Worm (Caenorhabditis elegans) whole organism, L2 larva: ENCODE measurements around the gene Y46G5A.28.

Source experiments
- C34F6.9 ChIP-seq: fragments of 150-350 bp; optimal IDR thresholded peaks from 2 replicates; lab custom pipeline; 2014; ENCODE audit warnings: missing biosample characterization, missing genetic modification characterization
- F13H6.1 ChIP-seq: sonication (generic microtip); optimal IDR thresholded peaks from 2 replicates; lab custom pipeline; 2016; ENCODE audit warnings: missing genetic modification characterization, missing compliant biosample characterization
- R02D3.7 ChIP-seq: fragments of 150-350 bp; optimal IDR thresholded peaks from 2 replicates; lab custom pipeline; 2014; ENCODE audit warnings: missing biosample characterization, missing genetic modification characterization
- ZK546.5 ChIP-seq: sonication (generic microtip); optimal IDR thresholded peaks from 2 replicates; lab custom pipeline; 2017; ENCODE audit warnings: missing biosample characterization, missing genetic modification characterization
- alr-1 ChIP-seq: fragments of 150-350 bp; optimal IDR thresholded peaks from 2 replicates; lab custom pipeline; 2014; ENCODE audit warnings: missing biosample characterization, missing genetic modification characterization
- aly-2 ChIP-seq: fragments of 150-350 bp; optimal IDR thresholded peaks from 2 replicates; lab custom pipeline; 2014; ENCODE audit warnings: missing biosample characterization, missing genetic modification characterization
- ama-1 ChIP-seq: fragments of 150-350 bp; optimal IDR thresholded peaks from 2 replicates; lab custom pipeline; 2018; ENCODE audit warnings: inconsistent platforms
- blmp-1 ChIP-seq: sonication (generic microtip); optimal IDR thresholded peaks from 2 replicates; lab custom pipeline; 2017; ENCODE audit warnings: missing genetic modification characterization, mild to moderate bottlenecking, missing compliant biosample characterization, antibody characterized with exemption, moderate library complexity; ENCODE audit not compliant: insufficient read depth
- ceh-16 ChIP-seq: fragments of 150-350 bp; optimal IDR thresholded peaks from 2 replicates; lab custom pipeline; 2014; ENCODE audit warnings: missing biosample characterization, missing genetic modification characterization
- ceh-82 ChIP-seq: fragments of 150-350 bp; optimal IDR thresholded peaks from 2 replicates; lab custom pipeline; 2014; ENCODE audit warnings: missing biosample characterization, missing genetic modification characterization
- crh-2 ChIP-seq: sonication (generic microtip); optimal IDR thresholded peaks from 2 replicates; lab custom pipeline; 2017; ENCODE audit warnings: missing biosample characterization, missing genetic modification characterization
- egl-27 ChIP-seq: sonication (generic microtip); optimal IDR thresholded peaks from 3 replicates; lab custom pipeline; 2017; ENCODE audit warnings: missing biosample characterization, missing genetic modification reagents, missing genetic modification characterization
- elt-3 ChIP-seq: sonication (generic microtip); optimal IDR thresholded peaks from 2 replicates; lab custom pipeline; 2017; ENCODE audit warnings: missing biosample characterization, missing genetic modification characterization
- fos-1 ChIP-seq: fragments of 150-350 bp; optimal IDR thresholded peaks from 2 replicates; lab custom pipeline; 2014; ENCODE audit warnings: missing biosample characterization, missing genetic modification characterization
- lin-11 ChIP-seq: fragments of 150-350 bp; sonication (generic microtip); optimal IDR thresholded peaks from 2 replicates; lab custom pipeline; 2014; ENCODE audit warnings: missing biosample characterization, missing genetic modification characterization, inconsistent platforms, mixed read lengths
- lin-13 ChIP-seq: fragments of 150-350 bp; optimal IDR thresholded peaks from 2 replicates; lab custom pipeline; 2014; ENCODE audit warnings: missing biosample characterization, missing genetic modification reagents, missing genetic modification characterization
- lsy-2 ChIP-seq, 2 experiments: fragments of 150-350 bp in 1 of 2; sonication (generic microtip) in 1 of 2; optimal IDR thresholded peaks; 2 replicates each; lab custom pipeline; 2014 to 2017; ENCODE audit warnings: missing biosample characterization in 2 of 2, missing genetic modification characterization in 2 of 2
- mab-5 ChIP-seq: fragments of 150-350 bp; optimal IDR thresholded peaks from 2 replicates; lab custom pipeline; 2014; ENCODE audit warnings: missing biosample characterization, missing genetic modification characterization
- mdl-1 ChIP-seq, 2 experiments: fragments of 150-350 bp in 1 of 2; sonication (generic microtip) in 1 of 2; optimal IDR thresholded peaks; 2 replicates each; lab custom pipeline; 2017; ENCODE audit warnings: missing biosample characterization in 2 of 2, missing genetic modification characterization in 2 of 2
- nhr-11 ChIP-seq: fragments of 150-350 bp; optimal IDR thresholded peaks from 2 replicates; lab custom pipeline; 2014; ENCODE audit warnings: missing biosample characterization, missing genetic modification characterization
- nhr-129 ChIP-seq: fragments of 150-350 bp; optimal IDR thresholded peaks from 2 replicates; lab custom pipeline; 2014; ENCODE audit warnings: missing biosample characterization, missing genetic modification characterization
- nhr-21 ChIP-seq: fragments of 150-350 bp; optimal IDR thresholded peaks from 2 replicates; lab custom pipeline; 2014; ENCODE audit warnings: missing biosample characterization, missing genetic modification characterization
- nhr-23 ChIP-seq: fragments of 150-350 bp; optimal IDR thresholded peaks from 2 replicates; lab custom pipeline; 2014; ENCODE audit warnings: missing biosample characterization, missing genetic modification reagents, missing genetic modification characterization
- nhr-25 ChIP-seq: fragments of 150-350 bp; sonication (generic microtip); optimal IDR thresholded peaks from 3 replicates; lab custom pipeline; 2014; ENCODE audit warnings: missing biosample characterization, missing genetic modification characterization
- sem-4 ChIP-seq: fragments of 150-350 bp; optimal IDR thresholded peaks from 2 replicates; lab custom pipeline; 2014; ENCODE audit warnings: missing biosample characterization, missing genetic modification reagents, missing genetic modification characterization
- skn-1 ChIP-seq: sonication (generic microtip); optimal IDR thresholded peaks from 2 replicates; lab custom pipeline; 2017; ENCODE audit warnings: missing biosample characterization, missing genetic modification characterization
- snpc-4 ChIP-seq: fragments of 150-350 bp; optimal IDR thresholded peaks from 2 replicates; lab custom pipeline; 2014; ENCODE audit warnings: missing biosample characterization, missing genetic modification characterization
- unc-39 ChIP-seq: fragments of 150-350 bp; optimal IDR thresholded peaks from 2 replicates; lab custom pipeline; 2014; ENCODE audit warnings: missing biosample characterization, missing genetic modification characterization
- unc-55 ChIP-seq: fragments of 150-350 bp; sonication (generic microtip); optimal IDR thresholded peaks from 3 replicates; lab custom pipeline; 2014; ENCODE audit warnings: missing biosample characterization, missing genetic modification reagents, missing genetic modification characterization
- zag-1 ChIP-seq: fragments of 150-350 bp; optimal IDR thresholded peaks from 2 replicates; lab custom pipeline; 2014; ENCODE audit warnings: missing biosample characterization, missing genetic modification characterization
- ztf-1 ChIP-seq: fragments of 200-800 bp; sonication (Bioruptor generic); conservative IDR thresholded peaks from 2 replicates; pipeline ENCODE4 v1.3.6; 2022; ENCODE audit warnings: missing genetic modification characterization, missing compliant biosample characterization
- ztf-11 ChIP-seq: sonication (generic microtip); optimal IDR thresholded peaks from 2 replicates; lab custom pipeline; 2017; ENCODE audit warnings: missing biosample characterization, missing genetic modification characterization

The Y46G5A.28 gene

ce11 chrII:12850129-12850528, at the start of gene Y46G5A.28:
Gene Y46G5A.28 (plus strand): TSS chrII:12850429.
- no peak for TF ChIP-seq aly-2 (tag; lab: Kevin White, UChicago)
- TF ChIP-seq ZK546.5 (tag; lab: Kevin White, UChicago) = no peak
- TF ChIP-seq ztf-11 (tag; lab: Kevin White, UChicago) = no peak
- no peak for TF ChIP-seq ama-1
- no peak for TF ChIP-seq zag-1 (tag; lab: Kevin White, UChicago)
- TF ChIP-seq skn-1 (tag; lab: Kevin White, UChicago) = no peak
- TF ChIP-seq nhr-25 (tag; lab: Kevin White, UChicago) = no peak
- no peak for TF ChIP-seq nhr-11 (tag; lab: Kevin White, UChicago)
- no peak for TF ChIP-seq snpc-4 (tag; lab: Kevin White, UChicago)
- TF ChIP-seq, all 48 proteins: peak for 0

- no peak for TF ChIP-seq lin-11
- no peak for TF ChIP-seq ztf-1 (GFP tag; lab: Robert Waterston, UW)
- TF ChIP-seq nhr-23 (tag; lab: Kevin White, UChicago) = no peak
- TF ChIP-seq mdl-1 (tag; optimal IDR thresholded peaks at IDR 0.05; lab: Kevin White, UChicago) = no peak
- no peak for TF ChIP-seq blmp-1 (tag; lab: Kevin White, UChicago)
- TF ChIP-seq nhr-21 = no peak
- no peak for TF ChIP-seq alr-1 (tag; lab: Kevin White, UChicago)
- TF ChIP-seq, all 48 proteins: peak for 0
These were observed 45.1 kb upstream of the Y46G5A.28 start, which contains the start of the genes Y46G5A.18 and Y46G5A.47 for ce11 chrII:12805161-12805560. Gene Y46G5A.18 (minus strand): TSS chrII:12805261. Gene Y46G5A.47 (minus strand): TSS chrII:12805306.

ce11 chrII:12805765-12806384, 44.4 kb upstream of the Y46G5A.28 start:
- TF ChIP-seq zag-1 (tag; lab: Kevin White, UChicago) (peak; percentile 2), F13H6.1 (tag; lab: Kevin White, UChicago) (peak; percentile 35), lin-11 (peak; percentile 45), egl-27 (tag; lab: Kevin White, UChicago) (peak; percentile 9), lsy-2 (tag; optimal IDR thresholded peaks at IDR 0.05; lab: Kevin White, UChicago) (peak; percentile 23 to 60), nhr-129 (tag; lab: Kevin White, UChicago) (peak; percentile 54), aly-2 (tag; lab: Kevin White, UChicago) (no peak), crh-2 (tag; lab: Kevin White, UChicago) (peak; percentile 13), mdl-1 (tag; optimal IDR thresholded peaks at IDR 0.05; lab: Kevin White, UChicago) (no peak), fos-1 (tag; lab: Kevin White, UChicago) (peak; percentile 11), R02D3.7 (tag; lab: Kevin White, UChicago) (no peak), unc-55 (GFP tag; lab: Kevin White, UChicago) (peak; percentile 76), lin-13 (GFP tag; lab: Kevin White, UChicago) (peak; percentile 31), C34F6.9 (tag; lab: Kevin White, UChicago) (peak; percentile 58)

- TF ChIP-seq sem-4 (tag; lab: Kevin White, UChicago) (no peak), fos-1 (tag; lab: Kevin White, UChicago) (peak; percentile 36)
These were observed 43.5 kb upstream of the Y46G5A.28 start, which contains the start of gene spds-1 for ce11 chrII:12806602-12807182. Gene spds-1 (plus strand): TSS chrII:12806899.

ce11 chrII:12808746-12809145, 41.5 kb upstream of the Y46G5A.28 start:
- TF ChIP-seq egl-27 (tag; lab: Kevin White, UChicago) = no peak
- TF ChIP-seq lin-11 = no peak
- TF ChIP-seq snpc-4 (tag; lab: Kevin White, UChicago) = no peak
- no peak for TF ChIP-seq F13H6.1 (tag; lab: Kevin White, UChicago)
- no peak for TF ChIP-seq elt-3 (tag; lab: Kevin White, UChicago)
- no peak for TF ChIP-seq mab-5 (tag; lab: Kevin White, UChicago)
- no peak for TF ChIP-seq sem-4 (tag; lab: Kevin White, UChicago)
- no peak for TF ChIP-seq C34F6.9 (tag; lab: Kevin White, UChicago)
- no peak for TF ChIP-seq ceh-16 (tag; lab: Kevin White, UChicago)
- no peak for TF ChIP-seq crh-2 (tag; lab: Kevin White, UChicago)
- no peak for TF ChIP-seq zag-1 (tag; lab: Kevin White, UChicago)
- no peak for TF ChIP-seq ztf-1 (GFP tag; lab: Robert Waterston, UW)
- TF ChIP-seq unc-39 (tag; lab: Kevin White, UChicago) = no peak
- no peak for TF ChIP-seq ama-1
- TF ChIP-seq ceh-82 (tag; lab: Kevin White, UChicago) = no peak
